Worm (Caenorhabditis elegans) whole organism, L4 larva: ENCODE measurements around the gene T09A5.5.
A peak's percentile ranks its signal among the peaks of the same experiment; 100 is the strongest.

ENCODE experiments used
- D1046.2 ChIP-seq: fragments of 200-800 bp; sonication (Bioruptor generic); IDR thresholded peaks from 2 replicates; pipeline ENCODE4 v1.3.6; 2022; ENCODE audit warnings: missing genetic modification characterization, missing compliant biosample characterization
- F10B5.3 ChIP-seq: sonication (generic microtip); optimal IDR thresholded peaks from 2 replicates; lab custom pipeline; 2016; ENCODE audit warnings: mild to moderate bottlenecking, missing genetic modification characterization, missing compliant biosample characterization
- F37D6.2 ChIP-seq: sonication (generic microtip); optimal IDR thresholded peaks from 2 replicates; lab custom pipeline; 2016; ENCODE audit warnings: mild to moderate bottlenecking, missing genetic modification characterization, missing compliant biosample characterization
- F44E2.7 ChIP-seq: fragments of 200-800 bp; sonication (Bioruptor generic); IDR thresholded peaks from 2 replicates; pipeline ENCODE4 v2.1.2; 2022; ENCODE audit warnings: missing genetic modification characterization, missing compliant biosample characterization
- Y75B8A.6 ChIP-seq: fragments of 200-800 bp; sonication (Bioruptor generic); IDR thresholded peaks from 2 replicates; pipeline ENCODE4 v1.3.6; 2022; ENCODE audit warnings: missing genetic modification reagents, missing genetic modification characterization, missing compliant biosample characterization
- ZK546.5 ChIP-seq, 2 experiments: sonication (generic microtip); optimal IDR thresholded peaks; 2 replicates each; lab custom pipeline; 2017; ENCODE audit warnings: missing biosample characterization in 2 of 2, missing genetic modification characterization in 2 of 2
- ama-1 ChIP-seq: fragments of 150-350 bp; optimal IDR thresholded peaks from 2 replicates; lab custom pipeline; 2014; ENCODE audit warnings: inconsistent platforms, mixed read lengths
- attf-4 ChIP-seq: sonication (generic microtip); optimal IDR thresholded peaks from 3 replicates; lab custom pipeline; 2017; ENCODE audit warnings: missing biosample characterization, missing genetic modification characterization
- ceh-20 ChIP-seq: fragments of 200-800 bp; sonication (Bioruptor generic); IDR thresholded peaks from 2 replicates; pipeline ENCODE4 v1.3.6; 2022; ENCODE audit warnings: missing genetic modification reagents, missing genetic modification characterization, missing compliant biosample characterization
- ceh-44 ChIP-seq: fragments of 200-800 bp; sonication (Bioruptor generic); IDR thresholded peaks from 2 replicates; pipeline ENCODE4 v1.3.6; 2022; ENCODE audit warnings: missing genetic modification reagents, missing genetic modification characterization, missing compliant biosample characterization
- ceh-82 ChIP-seq: sonication (generic microtip); optimal IDR thresholded peaks from 2 replicates; lab custom pipeline; 2017; ENCODE audit warnings: missing biosample characterization, missing genetic modification characterization
- ctbp-1 ChIP-seq: fragments of 200-800 bp; sonication (Bioruptor generic); IDR thresholded peaks from 2 replicates; pipeline ENCODE4 v1.3.6; 2022; ENCODE audit warnings: missing genetic modification reagents, missing genetic modification characterization, missing compliant biosample characterization
- daf-12 ChIP-seq: fragments of 150-350 bp; optimal IDR thresholded peaks from 2 replicates; lab custom pipeline; 2014; ENCODE audit warnings: missing biosample characterization, missing genetic modification reagents, missing genetic modification characterization
- daf-8 ChIP-seq: fragments of 200-800 bp; sonication (Bioruptor generic); IDR thresholded peaks from 2 replicates; pipeline ENCODE4 v1.3.6; 2022; ENCODE audit warnings: missing genetic modification characterization, missing compliant biosample characterization
- dpl-1 ChIP-seq: fragments of 150-350 bp; optimal IDR thresholded peaks from 2 replicates; lab custom pipeline; 2014; ENCODE audit warnings: missing biosample characterization, missing genetic modification reagents, missing genetic modification characterization
- dve-1 ChIP-seq: sonication (generic microtip); optimal IDR thresholded peaks from 2 replicates; lab custom pipeline; 2017; ENCODE audit warnings: antibody characterized with exemption, mild to moderate bottlenecking, missing genetic modification characterization, missing compliant biosample characterization; ENCODE audit not compliant: insufficient read depth
- egl-27 ChIP-seq: sonication (generic microtip); optimal IDR thresholded peaks from 3 replicates; lab custom pipeline; 2017; ENCODE audit warnings: missing biosample characterization, missing genetic modification reagents, missing genetic modification characterization
- egl-43 ChIP-seq: fragments of 200-800 bp; sonication (Bioruptor generic); IDR thresholded peaks from 2 replicates; pipeline ENCODE4 v1.3.6; 2022; ENCODE audit warnings: missing genetic modification reagents, missing genetic modification characterization, missing compliant biosample characterization
- gei-8 ChIP-seq: fragments of 200-800 bp; sonication (Bioruptor generic); optimal IDR thresholded peaks from 2 replicates; lab custom pipeline; 2018; ENCODE audit warnings: mild to moderate bottlenecking, missing genetic modification characterization, missing compliant biosample characterization
- hif-1 ChIP-seq, 2 experiments: sonication (generic microtip); optimal IDR thresholded peaks; 2 replicates each; lab custom pipeline; 2016 to 2017; ENCODE audit warnings: missing compliant biosample characterization in 2 of 2, missing genetic modification characterization in 2 of 2, missing genetic modification reagents in 2 of 2, missing genotype in 2 of 2, mild to moderate bottlenecking in 1 of 2
- hmg-1.1 ChIP-seq: fragments of 200-800 bp; sonication (Bioruptor generic); IDR thresholded peaks from 2 replicates; pipeline ENCODE4 v1.3.6; 2022; ENCODE audit warnings: missing genetic modification reagents, missing genetic modification characterization, missing compliant biosample characterization
- jun-1 ChIP-seq: fragments of 150-350 bp; optimal IDR thresholded peaks from 2 replicates; lab custom pipeline; 2014; ENCODE audit warnings: missing biosample characterization, missing genetic modification reagents, missing genetic modification characterization
- lin-1 ChIP-seq: fragments of 200-800 bp; sonication (Bioruptor generic); IDR thresholded peaks from 2 replicates; pipeline ENCODE4 v1.3.6; 2022; ENCODE audit warnings: missing genetic modification reagents, missing genetic modification characterization, missing compliant biosample characterization
- lin-15B ChIP-seq: fragments of 150-350 bp; sonication (generic microtip); optimal IDR thresholded peaks from 3 replicates; lab custom pipeline; 2014; ENCODE audit warnings: missing biosample characterization, missing genetic modification characterization
- lin-29 ChIP-seq: fragments of 200-800 bp; sonication (Bioruptor generic); IDR thresholded peaks from 2 replicates; pipeline ENCODE4 v1.3.6; 2022; ENCODE audit warnings: missing genetic modification reagents, missing genetic modification characterization, missing compliant biosample characterization
- lin-38 ChIP-seq: fragments of 200-800 bp; sonication (Bioruptor generic); IDR thresholded peaks from 2 replicates; pipeline ENCODE4 v1.3.6; 2022; ENCODE audit warnings: missing genetic modification reagents, missing genetic modification characterization, missing compliant biosample characterization
- madf-5 ChIP-seq, 2 experiments: fragments of 200-800 bp; sonication (Bioruptor generic); IDR thresholded peaks; 2 replicates each; pipeline ENCODE4 v1.3.6; 2022; ENCODE audit warnings: missing compliant biosample characterization in 2 of 2, missing genetic modification characterization in 2 of 2
- madf-9 ChIP-seq: fragments of 200-800 bp; sonication (Bioruptor generic); conservative IDR thresholded peaks from 2 replicates; pipeline ENCODE4 v1.3.6; 2022; ENCODE audit warnings: missing genetic modification reagents, missing genetic modification characterization, missing compliant biosample characterization
- mdl-1 ChIP-seq, 2 experiments: fragments of 150-350 bp in 1 of 2; sonication (generic microtip) in 1 of 2; optimal IDR thresholded peaks; 2 replicates each; lab custom pipeline; 2014 to 2017; ENCODE audit warnings: missing biosample characterization in 2 of 2, missing genetic modification characterization in 2 of 2
- mes-2 ChIP-seq: sonication (generic microtip); optimal IDR thresholded peaks from 2 replicates; lab custom pipeline; 2016; ENCODE audit warnings: missing genotype, mild to moderate bottlenecking, missing genetic modification characterization, missing compliant biosample characterization; ENCODE audit not compliant: poor library complexity, severe bottlenecking
- mxl-2 ChIP-seq: fragments of 200-800 bp; sonication (Bioruptor generic); conservative IDR thresholded peaks from 2 replicates; pipeline ENCODE4 v1.3.6; 2022; ENCODE audit warnings: missing genetic modification reagents, missing genetic modification characterization, missing compliant biosample characterization
- nhr-111 ChIP-seq: fragments of 200-800 bp; sonication (Bioruptor generic); optimal IDR thresholded peaks from 2 replicates; lab custom pipeline; 2018; ENCODE audit warnings: mild to moderate bottlenecking, missing genetic modification characterization, missing compliant biosample characterization
- nhr-237 ChIP-seq: sonication (generic microtip); optimal IDR thresholded peaks from 2 replicates; lab custom pipeline; 2017; ENCODE audit warnings: missing biosample characterization, missing genetic modification characterization
- nhr-25 ChIP-seq: sonication (generic microtip); optimal IDR thresholded peaks from 2 replicates; lab custom pipeline; 2017; ENCODE audit warnings: missing genetic modification characterization, mild to moderate bottlenecking, missing compliant biosample characterization, antibody characterized with exemption, moderate library complexity, borderline replicate concordance; ENCODE audit not compliant: insufficient read depth
- nhr-41 ChIP-seq: fragments of 200-800 bp; sonication (Bioruptor generic); IDR thresholded peaks from 2 replicates; pipeline ENCODE4 v1.3.6; 2022; ENCODE audit warnings: missing genetic modification reagents, missing genetic modification characterization, missing compliant biosample characterization
- nhr-6 ChIP-seq: fragments of 150-350 bp; optimal IDR thresholded peaks from 2 replicates; lab custom pipeline; 2014; ENCODE audit warnings: missing biosample characterization, missing genetic modification characterization
- nhr-76 ChIP-seq: fragments of 150-350 bp; optimal IDR thresholded peaks from 2 replicates; lab custom pipeline; 2014; ENCODE audit warnings: missing biosample characterization, missing genetic modification characterization
- nhr-77 ChIP-seq: fragments of 150-350 bp; optimal IDR thresholded peaks from 2 replicates; lab custom pipeline; 2014; ENCODE audit warnings: missing biosample characterization, missing genetic modification characterization
- php-3 ChIP-seq: fragments of 200-800 bp; sonication (Bioruptor generic); IDR thresholded peaks from 2 replicates; pipeline ENCODE4 v1.3.6; 2022; ENCODE audit warnings: missing genetic modification reagents, missing genetic modification characterization, missing compliant biosample characterization
- rbr-2 ChIP-seq: sonication (generic microtip); optimal IDR thresholded peaks from 2 replicates; lab custom pipeline; 2016; ENCODE audit warnings: missing genotype, missing genetic modification characterization, missing compliant biosample characterization
- saeg-2 ChIP-seq: fragments of 200-800 bp; sonication (Bioruptor generic); IDR thresholded peaks from 2 replicates; pipeline ENCODE4 v1.3.6; 2022; ENCODE audit warnings: missing genetic modification reagents, missing genetic modification characterization, missing compliant biosample characterization
- skn-1 ChIP-seq: fragments of 150-350 bp; optimal IDR thresholded peaks from 2 replicates; lab custom pipeline; 2014; ENCODE audit warnings: missing biosample characterization, missing genetic modification characterization
- snpc-1.2 ChIP-seq: fragments of 200-800 bp; sonication (Bioruptor generic); IDR thresholded peaks from 2 replicates; pipeline ENCODE4 v1.3.6; 2022; ENCODE audit warnings: missing genetic modification reagents, missing genetic modification characterization, missing compliant biosample characterization
- spr-1 ChIP-seq: sonication (generic microtip); optimal IDR thresholded peaks from 2 replicates; lab custom pipeline; 2016; ENCODE audit warnings: mild to moderate bottlenecking, missing genetic modification characterization, missing compliant biosample characterization
- spr-3 ChIP-seq: fragments of 200-800 bp; sonication (Bioruptor generic); optimal IDR thresholded peaks from 2 replicates; lab custom pipeline; 2018; ENCODE audit warnings: mild to moderate bottlenecking, missing genetic modification characterization, missing compliant biosample characterization
- tag-97 ChIP-seq: fragments of 200-800 bp; sonication (Bioruptor generic); IDR thresholded peaks from 2 replicates; pipeline ENCODE4 v1.3.6; 2022; ENCODE audit warnings: missing genetic modification characterization, missing compliant biosample characterization
- tra-1 ChIP-seq: fragments of 200-800 bp; sonication (Bioruptor generic); IDR thresholded peaks from 2 replicates; pipeline ENCODE4 v1.3.6; 2022; ENCODE audit warnings: missing genetic modification reagents, missing genetic modification characterization, missing compliant biosample characterization
- unc-130 ChIP-seq: sonication (generic microtip); optimal IDR thresholded peaks from 2 replicates; lab custom pipeline; 2016; ENCODE audit warnings: missing genetic modification reagents, missing genetic modification characterization, missing compliant biosample characterization
- zip-11 ChIP-seq: fragments of 200-800 bp; sonication (Bioruptor generic); IDR thresholded peaks from 2 replicates; pipeline ENCODE4 v1.3.6; 2022; ENCODE audit warnings: missing genetic modification characterization, missing compliant biosample characterization
- ztf-11 ChIP-seq: fragments of 150-350 bp; optimal IDR thresholded peaks from 2 replicates; lab custom pipeline; 2014; ENCODE audit warnings: missing biosample characterization, missing genetic modification characterization

Gene T09A5.5

ce11 chrII:7873843-7874372 is 20.3 kb upstream of the T09A5.5 start, which contains the start of gene T01H3.3 (continued):
- TF ChIP-seq nhr-25 (tag; lab: Kevin White, UChicago) = no peak
- no peak for TF ChIP-seq zip-11 (GFP tag; lab: Robert Waterston, UW)
- TF ChIP-seq hif-1 (tag; optimal IDR thresholded peaks at IDR 0.05; lab: Kevin White, UChicago) = no peak

ce11 chrII:7870632-7871031 is 17.1 kb upstream of the T09A5.5 start:
- TF ChIP-seq dpl-1 (GFP tag; lab: Kevin White, UChicago) = peak; percentile 43
- no peak for TF ChIP-seq spr-1 (tag; lab: Kevin White, UChicago)
- no peak for TF ChIP-seq F10B5.3 (tag; lab: Kevin White, UChicago)
- TF ChIP-seq nhr-76 (tag; lab: Kevin White, UChicago) = no peak
- TF ChIP-seq attf-4 (tag; lab: Kevin White, UChicago) = no peak
- TF ChIP-seq ama-1 (lab: Kevin White, UChicago) = peak; percentile 32
- no peak for TF ChIP-seq jun-1 (tag; lab: Kevin White, UChicago)
- TF ChIP-seq madf-9 (GFP tag; lab: Robert Waterston, UW) = no peak
- no peak for TF ChIP-seq lin-15B (tag; lab: Kevin White, UChicago)
- TF ChIP-seq rbr-2 (tag; lab: Kevin White, UChicago) = peak; percentile 25
- no peak for TF ChIP-seq egl-27 (tag; lab: Kevin White, UChicago)
- no peak for TF ChIP-seq skn-1 (tag; lab: Kevin White, UChicago)
- TF ChIP-seq php-3 = no peak
- 0 out of 2 replicates have a peak, but pooled peaks have one; percentile 40 for TF ChIP-seq lin-38
- no peak for TF ChIP-seq lin-1 (GFP tag; lab: Robert Waterston, UW)
- TF ChIP-seq ceh-44 (GFP tag; lab: Robert Waterston, UW) = no peak
- no peak for TF ChIP-seq unc-130
- peak; percentile 35 for TF ChIP-seq nhr-6 (tag; lab: Kevin White, UChicago)
- no peak for TF ChIP-seq nhr-41 (GFP tag; lab: Robert Waterston, UW)
- TF ChIP-seq ctbp-1 = no peak
- TF ChIP-seq ceh-20 (GFP tag; lab: Robert Waterston, UW) = no peak
- TF ChIP-seq gei-8 = no peak
- TF ChIP-seq daf-8 (GFP tag; lab: Robert Waterston, UW) = no peak
- no peak for TF ChIP-seq ZK546.5 (tag; optimal IDR thresholded peaks at IDR 0.05; lab: Kevin White, UChicago)
- TF ChIP-seq mdl-1 (tag; optimal IDR thresholded peaks at IDR 0.05; lab: Kevin White, UChicago) = no peak
- TF ChIP-seq Y75B8A.6 (GFP tag; lab: Robert Waterston, UW) = no peak
- TF ChIP-seq dve-1 (tag; lab: Kevin White, UChicago) = peak; percentile 6
- TF ChIP-seq ztf-11 = no peak
- no peak for TF ChIP-seq egl-43 (GFP tag; lab: Robert Waterston, UW)
- no peak for TF ChIP-seq F44E2.7 (GFP tag; lab: Robert Waterston, UW)
- TF ChIP-seq nhr-77 (tag; lab: Kevin White, UChicago) = no peak
- no peak for TF ChIP-seq ceh-82 (tag; lab: Kevin White, UChicago)
- no peak for TF ChIP-seq saeg-2
- TF ChIP-seq tra-1 (GFP tag; lab: Robert Waterston, UW) = no peak
- no peak for TF ChIP-seq D1046.2 (GFP tag; lab: Robert Waterston, UW)
- no peak for TF ChIP-seq F37D6.2
- TF ChIP-seq snpc-1.2 (GFP tag; lab: Robert Waterston, UW) = no peak
- no peak for TF ChIP-seq lin-29 (GFP tag; lab: Robert Waterston, UW)
- TF ChIP-seq mes-2 = peak; percentile 54
- no peak for TF ChIP-seq nhr-111
- no peak for TF ChIP-seq daf-12 (tag; lab: Kevin White, UChicago)
- TF ChIP-seq madf-5 (GFP tag; IDR thresholded peaks at IDR 0.05; lab: Robert Waterston, UW) = no peak
- TF ChIP-seq tag-97 (GFP tag; lab: Robert Waterston, UW) = no peak
- TF ChIP-seq spr-3 = no peak
- peak; percentile 57; the same call in 1 of the 2 replicates for TF ChIP-seq hmg-1.1 (GFP tag; lab: Robert Waterston, UW)
- TF ChIP-seq nhr-237 (tag; lab: Kevin White, UChicago) = no peak
- TF ChIP-seq mxl-2 (GFP tag; lab: Robert Waterston, UW) = no peak
